Fruit fly (Drosophila melanogaster): ENCODE data around the gene Vha16-5.
A peak's percentile ranks its signal among the peaks of the same experiment; 100 is the strongest.

The Vha16-5 gene

dm6 chr2L:10760422-10761166 is 23.8 kb upstream of the Vha16-5 start, which contains the start of gene CG6495 (continued):
- TF ChIP-seq CG6854 (GFP tag; optimal IDR thresholded peaks at IDR 0.05), result no peak
- TF ChIP-seq eg (GFP tag; IDR thresholded peaks at IDR 0.05), result no peak
- peak; percentile 30 for TF ChIP-seq CG3032 (tag; optimal IDR thresholded peaks at IDR 0.05)
- TF ChIP-seq Smox (GFP tag; optimal IDR thresholded peaks at IDR 0.05), result peak; percentile 28
- TF ChIP-seq CG11294 (GFP tag; IDR thresholded peaks at IDR 0.05), result no peak
- TF ChIP-seq CG16779 (tag; optimal IDR thresholded peaks at IDR 0.05), result no peak
- no peak for TF ChIP-seq Hr38 (GFP tag; optimal IDR thresholded peaks at IDR 0.05)
- TF ChIP-seq CG3919 (GFP tag; optimal IDR thresholded peaks at IDR 0.05), result peak; percentile 28
- TF ChIP-seq Sox14 (GFP tag; optimal IDR thresholded peaks at IDR 0.05), result no peak
- TF ChIP-seq fd85E (GFP tag; optimal IDR thresholded peaks at IDR 0.05), result no peak
- no peak for TF ChIP-seq fkh (GFP tag; optimal IDR thresholded peaks at IDR 0.05)
- no peak for TF ChIP-seq cyc (GFP tag; optimal IDR thresholded peaks at IDR 0.05)
- no peak for TF ChIP-seq Lpt (GFP tag; optimal IDR thresholded peaks at IDR 0.05)
- TF ChIP-seq spab (GFP tag; optimal IDR thresholded peaks at IDR 0.05), result no peak
- no peak for TF ChIP-seq CG9139 (GFP tag; optimal IDR thresholded peaks at IDR 0.05)
- TF ChIP-seq dac (GFP tag; optimal IDR thresholded peaks at IDR 0.05), result no peak
- peak; percentile 14 for TF ChIP-seq topi (GFP tag; optimal IDR thresholded peaks at IDR 0.05)
- no peak for TF ChIP-seq CG8119 (GFP tag; IDR thresholded peaks at IDR 0.05)
- TF ChIP-seq dsx (GFP tag; optimal IDR thresholded peaks at IDR 0.05; ENCODE audit: poor library complexity, severe bottlenecking), result peak; percentile 29

dm6 chr2L:10759624-10760023 is 22.8 kb upstream of the Vha16-5 start:
- peak; percentile 38 for TF ChIP-seq CG3032 (tag; optimal IDR thresholded peaks at IDR 0.05)
- TF ChIP-seq pdm3 (GFP tag; optimal IDR thresholded peaks at IDR 0.05), result peak; percentile 51
- TF ChIP-seq CG8119 (GFP tag; IDR thresholded peaks at IDR 0.05), result no peak
- peak; percentile 32 for TF ChIP-seq CG1621 (tag; optimal IDR thresholded peaks at IDR 0.05)
- peak; percentile 46 for TF ChIP-seq esn (GFP tag; optimal IDR thresholded peaks at IDR 0.05)
- peak in 1 of 2 experiments; percentile 26 for TF ChIP-seq salr (GFP tag; optimal IDR thresholded peaks at IDR 0.05)
- no peak for TF ChIP-seq CG15336 (GFP tag; IDR thresholded peaks at IDR 0.05)
- TF ChIP-seq CG6792 (GFP tag; optimal IDR thresholded peaks at IDR 0.05), result peak; percentile 52
- peak; percentile 45 for TF ChIP-seq topi (GFP tag; optimal IDR thresholded peaks at IDR 0.05)
- peak; percentile 33 for TF ChIP-seq Met (GFP tag; optimal IDR thresholded peaks at IDR 0.05)
- no peak for TF ChIP-seq CG11294 (GFP tag; IDR thresholded peaks at IDR 0.05)
- no peak for TF ChIP-seq net (GFP tag; optimal IDR thresholded peaks at IDR 0.05)
- peak; percentile 20 for TF ChIP-seq Ets21C (GFP tag; optimal IDR thresholded peaks at IDR 0.05)
- TF ChIP-seq dac (GFP tag; optimal IDR thresholded peaks at IDR 0.05), result no peak
- peak; percentile 53 for TF ChIP-seq CG10631 (GFP tag; optimal IDR thresholded peaks at IDR 0.05)
- peak; percentile 42 for TF ChIP-seq CG8632 (GFP tag; optimal IDR thresholded peaks at IDR 0.05)
- peak; percentile 41 for TF ChIP-seq Sox102F (GFP tag; optimal IDR thresholded peaks at IDR 0.05)
- no peak for TF ChIP-seq CG16779 (tag; optimal IDR thresholded peaks at IDR 0.05)
- peak; percentile 57 for TF ChIP-seq CG32006 (GFP tag; optimal IDR thresholded peaks at IDR 0.05)
- peak; percentile 21 for TF ChIP-seq CG7368 (GFP tag; optimal IDR thresholded peaks at IDR 0.05)
- TF ChIP-seq CG6854 (GFP tag; optimal IDR thresholded peaks at IDR 0.05), result no peak
- TF ChIP-seq fd85E (GFP tag; optimal IDR thresholded peaks at IDR 0.05), result no peak
- TF ChIP-seq svp (GFP tag), result peak; percentile 69
- TF ChIP-seq Sox14 (GFP tag; optimal IDR thresholded peaks at IDR 0.05), result peak; percentile 51
- peak; percentile 35 for TF ChIP-seq Hr39 (GFP tag; optimal IDR thresholded peaks at IDR 0.05)
- TF ChIP-seq CG8319 (GFP tag; optimal IDR thresholded peaks at IDR 0.05), result peak; percentile 29
- no peak for TF ChIP-seq CG11762 (GFP tag; optimal IDR thresholded peaks at IDR 0.05; ENCODE audit: insufficient read depth)
- no peak for TF ChIP-seq eg (GFP tag; IDR thresholded peaks at IDR 0.05)
- TF ChIP-seq CG11902 (GFP tag; optimal IDR thresholded peaks at IDR 0.05), result peak; percentile 3
- TF ChIP-seq OdsH (GFP tag; optimal IDR thresholded peaks at IDR 0.05), result peak; percentile 37
- peak; percentile 71 for TF ChIP-seq CG6163 (GFP tag; IDR thresholded peaks at IDR 0.05)
- TF ChIP-seq Eip93F (GFP tag; optimal IDR thresholded peaks at IDR 0.05), result no peak
- TF ChIP-seq fkh (GFP tag; optimal IDR thresholded peaks at IDR 0.05), result no peak
- TF ChIP-seq CG10669 (GFP tag; optimal IDR thresholded peaks at IDR 0.05), result peak; percentile 63
- TF ChIP-seq CG34406 (GFP tag; optimal IDR thresholded peaks at IDR 0.05), result peak; percentile 50
- TF ChIP-seq Eip78C (GFP tag), result peak; percentile 83
- peak; percentile 61 for TF ChIP-seq acj6 (GFP tag; optimal IDR thresholded peaks at IDR 0.05)
- TF ChIP-seq lz (GFP tag; optimal IDR thresholded peaks at IDR 0.05), result peak; percentile 49
- no peak for TF ChIP-seq Hr38 (GFP tag; optimal IDR thresholded peaks at IDR 0.05)
- peak; percentile 45 for TF ChIP-seq achi (GFP tag; optimal IDR thresholded peaks at IDR 0.05)
- no peak for TF ChIP-seq vri (GFP tag; optimal IDR thresholded peaks at IDR 0.05)
